Fruit fly (Drosophila melanogaster) whole organism, embryonic: ENCODE data around the gene Npc2a.

Source experiments
- CG1024 ChIP-seq: fragments of 200-800 bp; sonication (Bioruptor generic); IDR thresholded peaks from 2 replicates; pipeline ENCODE4 v1.3.6; 2022; ENCODE audit warnings: missing biosample characterization, missing genetic modification characterization
- CG10274 ChIP-seq: fragments of 200-800 bp; sonication (Bioruptor generic); optimal IDR thresholded peaks from 3 replicates; lab custom pipeline; 2017; ENCODE audit warnings: missing biosample characterization, mild to moderate bottlenecking, missing genetic modification characterization
- CG12104 ChIP-seq: fragments of 200-800 bp; sonication (Bioruptor generic); optimal IDR thresholded peaks from 3 replicates; lab custom pipeline; 2016; ENCODE audit warnings: missing biosample characterization, missing genetic modification characterization
- CG13296 ChIP-seq: fragments of 200-800 bp; sonication (Bioruptor generic); optimal IDR thresholded peaks from 3 replicates; lab custom pipeline; 2018; ENCODE audit warnings: missing biosample characterization, mild to moderate bottlenecking, missing genetic modification characterization
- CG13624 ChIP-seq: fragments of 200-800 bp; sonication (Bioruptor generic); optimal IDR thresholded peaks from 2 replicates; lab custom pipeline; 2016; ENCODE audit warnings: missing biosample characterization, missing genetic modification characterization
- CG13775 ChIP-seq: fragments of 200-800 bp; sonication (Bioruptor generic); optimal IDR thresholded peaks from 3 replicates; lab custom pipeline; 2017; ENCODE audit warnings: missing biosample characterization, mild to moderate bottlenecking, missing genetic modification characterization
- CG14441 ChIP-seq: fragments of 200-800 bp; sonication (Bioruptor generic); IDR thresholded peaks from 2 replicates; pipeline ENCODE4 v1.3.6; 2022; ENCODE audit warnings: missing biosample characterization, missing genetic modification characterization
- CG16779 ChIP-seq: fragments of 200-800 bp; sonication (Bioruptor generic); IDR thresholded peaks from 2 replicates; pipeline ENCODE4 v1.3.6; 2022; ENCODE audit warnings: missing biosample characterization, missing genetic modification characterization
- CG17328 ChIP-seq: fragments of 200-800 bp; sonication (Bioruptor generic); IDR thresholded peaks from 2 replicates; pipeline ENCODE4 v1.3.6; 2022; ENCODE audit warnings: missing biosample characterization, missing genetic modification characterization
- CG17385 ChIP-seq: fragments of 200-800 bp; sonication (Bioruptor generic); optimal IDR thresholded peaks from 3 replicates; lab custom pipeline; 2018; ENCODE audit warnings: missing biosample characterization, mild to moderate bottlenecking, missing genetic modification characterization
- CG17802 ChIP-seq: fragments of 200-800 bp; sonication (Bioruptor generic); optimal IDR thresholded peaks from 2 replicates; lab custom pipeline; 2018; ENCODE audit warnings: missing biosample characterization, mild to moderate bottlenecking, missing genetic modification characterization, moderate library complexity
- CG2120 ChIP-seq: fragments of 200-800 bp; sonication (Bioruptor generic); optimal IDR thresholded peaks from 3 replicates; lab custom pipeline; 2016; ENCODE audit warnings: missing biosample characterization, missing genetic modification characterization
- CG30020 ChIP-seq: fragments of 200-800 bp; optimal IDR thresholded peaks from 2 replicates; lab custom pipeline; 2019; ENCODE audit warnings: missing biosample characterization, mild to moderate bottlenecking, missing genetic modification characterization, moderate library complexity
- CG32532 ChIP-seq: fragments of 200-800 bp; sonication (Bioruptor generic); IDR thresholded peaks from 2 replicates; pipeline ENCODE4 v1.3.6; 2022; ENCODE audit warnings: missing biosample characterization, missing genetic modification characterization
- CG3995 ChIP-seq: fragments of 200-800 bp; sonication (Bioruptor generic); optimal IDR thresholded peaks from 3 replicates; lab custom pipeline; 2016; ENCODE audit warnings: missing biosample characterization, missing genetic modification characterization
- CG4360 ChIP-seq: fragments of 200-800 bp; sonication (Bioruptor generic); IDR thresholded peaks from 2 replicates; pipeline ENCODE4 v1.3.6; 2022; ENCODE audit warnings: missing biosample characterization, missing genetic modification characterization
- CG4617 ChIP-seq: fragments of 200-800 bp; sonication (Bioruptor generic); optimal IDR thresholded peaks from 3 replicates; lab custom pipeline; 2016; ENCODE audit warnings: missing biosample characterization, missing genetic modification characterization, borderline replicate concordance
- CG6813 ChIP-seq: fragments of 200-800 bp; sonication (Bioruptor generic); optimal IDR thresholded peaks from 2 replicates; lab custom pipeline; 2017; ENCODE audit warnings: missing biosample characterization, missing genetic modification characterization, mild to moderate bottlenecking, moderate library complexity, missing genetic modification reagents
- CG7357 ChIP-seq: fragments of 200-800 bp; sonication (Bioruptor generic); IDR thresholded peaks from 3 replicates; pipeline ENCODE4 v1.3.6; 2022; ENCODE audit warnings: missing biosample characterization, missing genetic modification characterization
- CG7963 ChIP-seq: fragments of 200-800 bp; sonication (Bioruptor generic); IDR thresholded peaks from 3 replicates; pipeline ENCODE4 v1.3.6; 2022; ENCODE audit warnings: missing biosample characterization, missing genetic modification characterization; ENCODE audit not compliant: partially characterized antibody
- CG8290 ChIP-seq, 3 experiments: fragments of 200-800 bp; sonication (Bioruptor generic); optimal IDR thresholded peaks; 2 replicates each; lab custom pipeline; 2016 to 2019; ENCODE audit warnings: missing biosample characterization in 3 of 3, missing genetic modification characterization in 3 of 3, mild to moderate bottlenecking in 2 of 3, moderate library complexity in 1 of 3
- CG8388 ChIP-seq: fragments of 200-800 bp; sonication (Bioruptor generic); optimal IDR thresholded peaks from 2 replicates; lab custom pipeline; 2019; ENCODE audit warnings: missing biosample characterization, mild to moderate bottlenecking, missing genetic modification characterization, moderate library complexity
- CG8924 ChIP-seq: fragments of 200-800 bp; optimal IDR thresholded peaks from 3 replicates; lab custom pipeline; 2019; ENCODE audit warnings: missing biosample characterization, mild to moderate bottlenecking, missing genetic modification characterization, moderate library complexity
- CG9437 ChIP-seq: fragments of 200-800 bp; sonication (Bioruptor generic); optimal IDR thresholded peaks from 2 replicates; lab custom pipeline; 2018; ENCODE audit warnings: missing biosample characterization, mild to moderate bottlenecking, missing genetic modification characterization
- CTCF ChIP-seq: fragments of 200-800 bp; sonication (Bioruptor generic); optimal IDR thresholded peaks from 2 replicates; lab custom pipeline; 2017; ENCODE audit warnings: missing biosample characterization, mild to moderate bottlenecking, missing genetic modification characterization, moderate library complexity
- Dbx ChIP-seq: fragments of 200-800 bp; sonication (Bioruptor generic); IDR thresholded peaks from 3 replicates; pipeline ENCODE4 v1.3.6; 2022; ENCODE audit warnings: missing biosample characterization, missing genetic modification characterization
- Dek ChIP-seq: fragments of 200-800 bp; sonication (Bioruptor generic); optimal IDR thresholded peaks from 3 replicates; lab custom pipeline; 2019; ENCODE audit warnings: missing biosample characterization, mild to moderate bottlenecking, missing genetic modification characterization, moderate library complexity
- E2f2 ChIP-seq: fragments of 200-800 bp; sonication (Bioruptor generic); IDR thresholded peaks from 2 replicates; pipeline ENCODE4 v1.3.6; 2022; ENCODE audit warnings: missing biosample characterization, missing genetic modification characterization
- HLH3B ChIP-seq: fragments of 200-800 bp; sonication (Bioruptor generic); IDR thresholded peaks from 2 replicates; pipeline ENCODE4 v1.3.6; 2022; ENCODE audit warnings: missing biosample characterization, missing genetic modification characterization
- HmgZ ChIP-seq: fragments of 200-800 bp; sonication (Bioruptor generic); optimal IDR thresholded peaks from 2 replicates; lab custom pipeline; 2018; ENCODE audit warnings: missing biosample characterization, mild to moderate bottlenecking, missing genetic modification characterization
- Mad ChIP-seq: fragments of 200-800 bp; sonication (Bioruptor generic); optimal IDR thresholded peaks from 2 replicates; lab custom pipeline; 2016; ENCODE audit warnings: missing biosample characterization, missing genetic modification characterization
- Med ChIP-seq: fragments of 200-800 bp; sonication (Bioruptor generic); peaks from one replicate; lab custom pipeline; 2016; ENCODE audit warnings: missing biosample characterization, missing genetic modification characterization, mild to moderate bottlenecking, inconsistent platforms, moderate library complexity
- NfI ChIP-seq: fragments of 200-800 bp; sonication (Bioruptor generic); optimal IDR thresholded peaks from 3 replicates; lab custom pipeline; 2018; ENCODE audit warnings: missing biosample characterization, mild to moderate bottlenecking, missing genetic modification characterization, moderate library complexity
- Opbp ChIP-seq: fragments of 200-800 bp; sonication (Bioruptor generic); IDR thresholded peaks from 3 replicates; pipeline ENCODE4 v1.3.6; 2022; ENCODE audit warnings: missing biosample characterization, missing genetic modification characterization; ENCODE audit not compliant: partially characterized antibody
- Side ChIP-seq: fragments of 200-800 bp; sonication (Bioruptor generic); optimal IDR thresholded peaks from 2 replicates; lab custom pipeline; 2016; ENCODE audit warnings: missing biosample characterization, missing genetic modification characterization
- Vsx1 ChIP-seq: fragments of 200-800 bp; sonication (Bioruptor generic); optimal IDR thresholded peaks from 2 replicates; lab custom pipeline; 2017; ENCODE audit warnings: missing biosample characterization, mild to moderate bottlenecking, missing genetic modification characterization, missing genetic modification reagents
- Xrp1 ChIP-seq: fragments of 200-800 bp; sonication (Bioruptor generic); IDR thresholded peaks from 2 replicates; pipeline ENCODE4 v1.3.6; 2022; ENCODE audit warnings: missing biosample characterization, missing genetic modification characterization
- bsh ChIP-seq, 2 experiments: fragments of 200-800 bp; sonication (Bioruptor generic); optimal IDR thresholded peaks; 2 replicates each; lab custom pipeline; 2017 to 2018; ENCODE audit warnings: mild to moderate bottlenecking in 2 of 2, missing biosample characterization in 2 of 2, missing genetic modification characterization in 2 of 2, moderate library complexity in 1 of 2
- cas ChIP-seq: fragments of 200-800 bp; sonication (Bioruptor generic); IDR thresholded peaks from 2 replicates; pipeline ENCODE4 v1.3.6; 2022; ENCODE audit warnings: missing biosample characterization, missing genetic modification characterization
- chif ChIP-seq, 2 experiments: fragments of 200-800 bp; sonication (Bioruptor generic); optimal IDR thresholded peaks; 3 replicates each; lab custom pipeline; 2016; ENCODE audit warnings: missing biosample characterization in 2 of 2, missing genetic modification characterization in 2 of 2
- croc ChIP-seq: fragments of 200-800 bp; sonication (Bioruptor generic); conservative IDR thresholded peaks from 3 replicates; pipeline ENCODE4 v1.3.6; 2022; ENCODE audit warnings: missing biosample characterization, missing genetic modification characterization
- fd102C ChIP-seq: fragments of 200-800 bp; sonication (Bioruptor generic); optimal IDR thresholded peaks from 2 replicates; lab custom pipeline; 2018; ENCODE audit warnings: missing biosample characterization, mild to moderate bottlenecking, missing genetic modification characterization, moderate library complexity
- fru ChIP-seq: fragments of >200 bp; optimal IDR thresholded peaks from 2 replicates; lab custom pipeline; 2017
- jigr1 ChIP-seq: fragments of 200-800 bp; sonication (Bioruptor generic); IDR thresholded peaks from 3 replicates; pipeline ENCODE4 v1.3.6; 2022; ENCODE audit warnings: missing biosample characterization, missing genetic modification characterization
- maf-S ChIP-seq: fragments of 200-800 bp; sonication (Bioruptor generic); optimal IDR thresholded peaks from 2 replicates; lab custom pipeline; 2016; ENCODE audit warnings: missing biosample characterization, missing genetic modification characterization
- pnt ChIP-seq: fragments of 200-800 bp; sonication (Bioruptor generic); optimal IDR thresholded peaks from 3 replicates; lab custom pipeline; 2016; ENCODE audit warnings: missing biosample characterization, missing genetic modification characterization
- prd ChIP-seq, 3 experiments: fragments of >200 bp in 2 of 3; fragments of 200-800 bp in 1 of 3; sonication (Bioruptor generic) in 1 of 3; optimal IDR thresholded peaks in 2 of 3; IDR thresholded peaks in 1 of 3; 2 replicates in 2 of 3; 3 replicates in 1 of 3; pipeline versions ENCODE4 v1.3.6 to Lab custom; 2017 to 2022; ENCODE audit warnings: missing biosample characterization in 1 of 3, missing genetic modification characterization in 1 of 3
- repo ChIP-seq: fragments of 200-800 bp; sonication (Bioruptor generic); optimal IDR thresholded peaks from 2 replicates; lab custom pipeline; 2016; ENCODE audit warnings: missing biosample characterization, missing genetic modification characterization
- so ChIP-seq: fragments of 200-800 bp; sonication (Bioruptor generic); IDR thresholded peaks from 3 replicates; pipeline ENCODE4 v1.3.6; 2022; ENCODE audit warnings: missing biosample characterization, missing genetic modification characterization
- sqz ChIP-seq: fragments of 200-800 bp; sonication (Bioruptor generic); optimal IDR thresholded peaks from 3 replicates; lab custom pipeline; 2018; ENCODE audit warnings: missing biosample characterization, mild to moderate bottlenecking, missing genetic modification characterization

The Npc2a gene

DNA sequence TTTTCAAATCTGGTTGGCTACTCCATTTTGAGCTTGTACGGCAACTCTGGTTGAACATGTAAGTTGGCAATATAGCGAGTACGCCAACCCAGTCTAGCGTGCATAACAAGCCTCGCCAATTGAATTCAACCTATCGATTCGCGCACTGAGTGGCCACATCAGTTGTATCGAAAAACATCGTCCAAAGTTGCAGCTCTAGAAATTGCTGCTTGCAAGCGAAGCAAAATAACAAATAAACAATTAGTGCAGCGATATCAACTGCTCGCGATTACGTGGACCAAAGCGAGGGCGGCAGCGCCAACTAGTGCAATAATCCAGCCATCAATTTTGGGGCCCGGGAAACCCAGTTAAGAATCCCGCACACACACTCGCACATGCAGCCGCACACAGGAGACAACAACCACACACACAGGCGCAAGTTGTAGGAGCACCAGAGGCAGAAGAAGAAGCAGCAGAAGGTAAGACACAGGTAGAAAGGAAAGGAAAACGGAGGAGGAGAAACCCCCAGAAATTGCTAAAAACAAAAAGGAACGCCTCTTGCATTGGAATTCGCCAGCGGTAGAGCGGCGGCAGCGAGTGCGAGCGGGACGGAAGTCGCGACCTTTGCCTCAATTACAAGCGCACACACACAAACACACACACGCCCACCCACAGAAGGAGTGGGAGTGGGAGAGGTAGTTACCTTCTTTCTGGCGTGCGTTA lies 49.6 kb downstream of the Npc2a start (continued):
- peak; percentile 98 for TF ChIP-seq E2f2 (GFP tag; lab: Robert Waterston, UW)
- TF ChIP-seq Xrp1 (GFP tag; lab: Robert Waterston, UW) = no peak
- TF ChIP-seq cas (GFP tag; lab: Robert Waterston, UW) = no peak
- TF ChIP-seq jigr1 (GFP tag; lab: Robert Waterston, UW) = no peak
- peak; percentile 84 for TF ChIP-seq CG7963
- peak; percentile 56 for TF ChIP-seq CG13624 (GFP tag; lab: Kevin White, UChicago)
- TF ChIP-seq croc (GFP tag; lab: Robert Waterston, UW) = no peak
- TF ChIP-seq CG9437 = no peak
- TF ChIP-seq CG16779 (GFP tag; lab: Robert Waterston, UW) = no peak
- TF ChIP-seq Mad (GFP tag; lab: Kevin White, UChicago) = peak; percentile 44
- TF ChIP-seq Dek = peak; percentile 30
- no peak for TF ChIP-seq Vsx1 (GFP tag; lab: Kevin White, UChicago)
- TF ChIP-seq CG4360 (GFP tag; lab: Robert Waterston, UW) = peak; percentile 55
- no peak for TF ChIP-seq repo (GFP tag; lab: Kevin White, UChicago)
- no peak for TF ChIP-seq CG8924 (tag; lab: Kevin White, UChicago)
- no peak for TF ChIP-seq CG8290 (GFP tag; optimal IDR thresholded peaks at IDR 0.05; lab: Kevin White, UChicago)
- TF ChIP-seq CG8290 (tag; optimal IDR thresholded peaks at IDR 0.05; lab: Kevin White, UChicago) = no peak
- peak; percentile 39 for TF ChIP-seq CG2120 (GFP tag; lab: Kevin White, UChicago)
- TF ChIP-seq CG12104 (GFP tag; lab: Kevin White, UChicago) = peak; percentile 5
- no peak for TF ChIP-seq CG8388 (GFP tag; lab: Kevin White, UChicago)
- no peak for TF ChIP-seq pnt (GFP tag; lab: Kevin White, UChicago)
- TF ChIP-seq HLH3B (GFP tag; lab: Robert Waterston, UW) = no peak
- no peak for TF ChIP-seq prd (optimal IDR thresholded peaks at IDR 0.05; lab: Kevin White, UChicago)
- TF ChIP-seq prd (GFP tag; IDR thresholded peaks at IDR 0.05; lab: Robert Waterston, UW) = peak; percentile 41; the same call in 1 of the 3 replicates
- TF ChIP-seq CG17385 (GFP tag; lab: Kevin White, UChicago) = peak; percentile 91
- no peak for TF ChIP-seq NfI
- no peak for TF ChIP-seq CG17802 (tag; lab: Kevin White, UChicago)
- TF ChIP-seq CG4617 (GFP tag; lab: Kevin White, UChicago) = peak; percentile 92
- TF ChIP-seq CG13775 (GFP tag; lab: Kevin White, UChicago) = no peak
- no peak for TF ChIP-seq CG7357 (GFP tag; lab: Robert Waterston, UW)
- TF ChIP-seq maf-S = peak; percentile 22
- TF ChIP-seq CG13296 (GFP tag; lab: Kevin White, UChicago) = no peak
- TF ChIP-seq sqz (GFP tag; lab: Kevin White, UChicago) = no peak
- peak; percentile 95 for TF ChIP-seq Opbp
- TF ChIP-seq fd102C (GFP tag; lab: Kevin White, UChicago) = no peak
- TF ChIP-seq so = no peak
- TF ChIP-seq Side (GFP tag; lab: Kevin White, UChicago) = peak; percentile 11
- no peak for TF ChIP-seq CG1024 (GFP tag; lab: Robert Waterston, UW)
- TF ChIP-seq chif (GFP tag; optimal IDR thresholded peaks at IDR 0.05; lab: Kevin White, UChicago) = no peak
- 0 out of 2 replicates have a peak, but pooled peaks have one; percentile 27 for TF ChIP-seq CG14441 (GFP tag; lab: Robert Waterston, UW)
- TF ChIP-seq CTCF (GFP tag; lab: Kevin White, UChicago) = peak; percentile 54
- TF ChIP-seq CG6813 (GFP tag; lab: Kevin White, UChicago) = no peak
- no peak for TF ChIP-seq CG10274 (GFP tag; lab: Kevin White, UChicago)
- no peak for TF ChIP-seq CG3995 (GFP tag; lab: Kevin White, UChicago)
- TF ChIP-seq CG32532 (GFP tag; lab: Robert Waterston, UW) = peak; percentile 38; the same call in 1 of the 2 replicates
- TF ChIP-seq CG30020 (tag; lab: Kevin White, UChicago) = no peak
- TF ChIP-seq fru = no peak
- peak; percentile 82 for TF ChIP-seq HmgZ (tag; lab: Kevin White, UChicago)
- TF ChIP-seq Dbx (GFP tag; lab: Robert Waterston, UW) = no peak
- peak; percentile 90 for TF ChIP-seq Med (GFP tag; lab: Kevin White, UChicago)
- 0 out of 2 replicates have a peak, but pooled peaks have one; percentile 8 for TF ChIP-seq CG17328 (GFP tag; lab: Robert Waterston, UW)
- TF ChIP-seq bsh (GFP tag; optimal IDR thresholded peaks at IDR 0.05; lab: Kevin White, UChicago) = no peak
